Worm (Caenorhabditis elegans): ENCODE measurements around the gene K08D9.6.

DNA sequence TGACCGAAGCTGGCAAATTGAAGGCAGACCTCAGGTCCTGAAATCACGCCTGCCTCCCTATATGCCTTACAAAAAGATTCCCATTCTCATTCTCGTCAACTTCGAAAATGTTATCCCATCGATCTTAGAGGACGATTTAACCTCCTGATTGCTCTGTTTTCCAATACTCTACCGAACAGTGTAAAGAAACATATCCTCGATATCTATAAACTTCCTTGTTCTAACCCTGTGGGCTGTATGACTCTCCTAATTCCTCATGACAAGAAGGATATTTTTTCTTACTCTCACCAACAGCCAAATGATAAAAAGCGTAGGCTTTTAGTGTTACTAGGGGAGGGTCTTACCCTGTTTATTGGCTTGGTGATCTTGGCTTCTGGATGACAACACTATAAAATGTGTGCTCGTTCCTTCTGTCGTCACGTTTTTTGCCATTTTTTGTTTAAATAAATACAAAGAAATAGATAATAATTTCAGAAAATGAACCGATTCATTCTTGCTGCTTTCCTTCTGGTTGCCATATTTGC lies 38.9 kb upstream of the K08D9.6 start, which contains the start of gene T28A11.4:
- TF ChIP-seq unc-39 (tag; optimal IDR thresholded peaks at IDR 0.05) (no peak), nhr-76 (tag; optimal IDR thresholded peaks at IDR 0.05) (no peak), pha-4 (tag; optimal IDR thresholded peaks at IDR 0.05) (no peak), lsy-2 (tag; optimal IDR thresholded peaks at IDR 0.05) (no peak)

All from whole organism, mixed stage, embryonic.